4 fruit fly cellular contexts compared by ENCODE assay signal in genomic region chr3L:18236648-18236980, dm6.
TF ChIP-seq lines count a peak whose summit lies in the region.

No protein-coding gene starts in this region.

- TF ChIP-seq CTCF in whole organism, embryonic (GFP tag; optimal IDR thresholded peaks at IDR 0.05; lab: Kevin White, UChicago) = no peak

TF ChIP-seq in whole organism, embryonic, 481 proteins besides CTCF, POLR2A, EP300 and RAD21 (continues in another document):
- TF ChIP-seq CG1832 (GFP tag; optimal IDR thresholded peaks at IDR 0.05; lab: Kevin White, UChicago) (no peak), CG11696 (GFP tag; IDR thresholded peaks at IDR 0.05; lab: Robert Waterston, UW) (0 out of 2 replicates have a peak, but pooled peaks have one; percentile 20), caup (GFP tag; optimal IDR thresholded peaks at IDR 0.05; lab: Kevin White, UChicago; ENCODE audit: severe bottlenecking) (no peak), CkIIα-i1 (GFP tag; IDR thresholded peaks at IDR 0.05; lab: Robert Waterston, UW) (no peak), CG17568 (GFP tag; optimal IDR thresholded peaks at IDR 0.05; lab: Kevin White, UChicago) (no peak), CG3838 (GFP tag; optimal IDR thresholded peaks at IDR 0.05; lab: Kevin White, UChicago) (no peak), Hr3 (GFP tag; optimal IDR thresholded peaks at IDR 0.05; lab: Kevin White, UChicago) (no peak), gem (tag; optimal IDR thresholded peaks at IDR 0.05; lab: Kevin White, UChicago) (no peak), CG8089 (GFP tag; optimal IDR thresholded peaks at IDR 0.05; lab: Kevin White, UChicago) (peak; percentile 8), sisA (GFP tag; IDR thresholded peaks at IDR 0.05; lab: Robert Waterston, UW) (no peak), dpn (GFP tag; optimal IDR thresholded peaks at IDR 0.05; lab: Kevin White, UChicago) (peak in 1 of 2 experiments; percentile 15), CG13894 (tag; optimal IDR thresholded peaks at IDR 0.05; lab: Kevin White, UChicago) (no peak), CG13424 (tag; optimal IDR thresholded peaks at IDR 0.05; lab: Kevin White, UChicago) (no peak), en (GFP tag; optimal IDR thresholded peaks at IDR 0.05; lab: Kevin White, UChicago) (no peak), cas (GFP tag; IDR thresholded peaks at IDR 0.05; lab: Robert Waterston, UW) (no peak), bowl (GFP tag; IDR thresholded peaks at IDR 0.05; lab: Robert Waterston, UW) (no peak), disco-r (GFP tag; optimal IDR thresholded peaks at IDR 0.05; lab: Kevin White, UChicago) (no peak), CG31441 (GFP tag; IDR thresholded peaks at IDR 0.05; lab: Robert Waterston, UW) (0 out of 2 replicates have a peak, but pooled peaks have one; percentile 5), Meics (GFP tag; optimal IDR thresholded peaks at IDR 0.05; lab: Kevin White, UChicago) (no peak), abd-A (tag; optimal IDR thresholded peaks at IDR 0.05; lab: Kevin White, UChicago) (no peak), CG15696 (tag; optimal IDR thresholded peaks at IDR 0.05; lab: Kevin White, UChicago) (no peak), CG6813 (GFP tag; optimal IDR thresholded peaks at IDR 0.05; lab: Kevin White, UChicago) (no peak), br (optimal IDR thresholded peaks at IDR 0.05; lab: Kevin White, UChicago) (no peak)

TF ChIP-seq in whole organism, prepupa, 60 proteins besides CTCF, POLR2A, EP300 and RAD21:
- peak; percentile 55 for TF ChIP-seq vri (GFP tag; optimal IDR thresholded peaks at IDR 0.05; lab: Kevin White, UChicago)
- TF ChIP-seq Sox102F (GFP tag; optimal IDR thresholded peaks at IDR 0.05; lab: Kevin White, UChicago) = peak; percentile 56
- TF ChIP-seq CG8632 (GFP tag; optimal IDR thresholded peaks at IDR 0.05; lab: Kevin White, UChicago) = no peak

TF ChIP-seq in whole organism, pupa, 21 proteins besides CTCF, POLR2A, EP300 and RAD21:
- TF ChIP-seq CG12605 (GFP tag; IDR thresholded peaks at IDR 0.05; lab: Robert Waterston, UW) (no peak), D1 (tag; optimal IDR thresholded peaks at IDR 0.05; lab: Kevin White, UChicago) (no peak), Pif1B (GFP tag; optimal IDR thresholded peaks at IDR 0.05; lab: Kevin White, UChicago) (no peak), gl (tag; optimal IDR thresholded peaks at IDR 0.05; lab: Kevin White, UChicago) (no peak), fd96Ca (GFP tag; IDR thresholded peaks at IDR 0.05; lab: Robert Waterston, UW) (0 out of 3 replicates have a peak, but pooled peaks have one; percentile 20), Snoo (tag; optimal IDR thresholded peaks at IDR 0.05; lab: Kevin White, UChicago) (no peak), rn (GFP tag; IDR thresholded peaks at IDR 0.05; lab: Robert Waterston, UW) (no peak), Pif1A (GFP tag; optimal IDR thresholded peaks at IDR 0.05; lab: Kevin White, UChicago) (no peak), EcR (GFP tag; optimal IDR thresholded peaks at IDR 0.05; lab: Kevin White, UChicago) (peak; percentile 64), CG8159 (tag; optimal IDR thresholded peaks at IDR 0.05; lab: Kevin White, UChicago) (no peak), CG14655 (GFP tag; optimal IDR thresholded peaks at IDR 0.05; lab: Kevin White, UChicago) (no peak)

TF ChIP-seq in whole organism, wandering third instar larva, 38 proteins besides CTCF, POLR2A, EP300 and RAD21:
- TF ChIP-seq foxo (GFP tag; optimal IDR thresholded peaks at IDR 0.05; lab: Kevin White, UChicago) (peak in 1 of 2 experiments; percentile 69), Vsx2 (GFP tag; optimal IDR thresholded peaks at IDR 0.05; lab: Kevin White, UChicago; ENCODE audit: partially characterized antibody) (no peak), Sp1 (GFP tag; optimal IDR thresholded peaks at IDR 0.05; lab: Kevin White, UChicago) (no peak), fru (GFP tag; optimal IDR thresholded peaks at IDR 0.05; lab: Kevin White, UChicago) (peak; percentile 45)

Comparison
In these comparisons a context has a peak if more than half of its experiments do, and no peak if none do; other contexts are left out.
1. Of the 7 proteins assayed by ChIP-seq in both whole organism, embryonic and whole organism, prepupa: peak only in whole organism, embryonic: none; only in whole organism, prepupa: Sox102F; in both: none; in neither: 6.